Worm (Caenorhabditis elegans) whole organism, L1 larva: ENCODE results near the gene fbxa-13.

Experiments used
- C04F5.9 ChIP-seq: sonication (generic microtip); optimal IDR thresholded peaks from 2 replicates; lab custom pipeline; 2016; ENCODE audit warnings: missing genetic modification characterization, missing compliant biosample characterization
- C34B4.2 ChIP-seq: sonication (generic microtip); optimal IDR thresholded peaks from 2 replicates; lab custom pipeline; 2017; ENCODE audit warnings: mild to moderate bottlenecking, missing genetic modification characterization, missing compliant biosample characterization
- F16B12.6 ChIP-seq: fragments of 150-350 bp; optimal IDR thresholded peaks from 2 replicates; lab custom pipeline; 2014; ENCODE audit warnings: missing biosample characterization, missing genetic modification characterization
- Y116A8C.19 ChIP-seq: sonication (generic microtip); optimal IDR thresholded peaks from 2 replicates; lab custom pipeline; 2016; ENCODE audit warnings: missing compliant biosample characterization, missing genetic modification characterization, borderline replicate concordance
- alr-1 ChIP-seq: fragments of 200-800 bp; sonication (Bioruptor generic); optimal IDR thresholded peaks from 2 replicates; lab custom pipeline; 2018; ENCODE audit warnings: borderline replicate concordance, mild to moderate bottlenecking, missing genetic modification characterization, missing compliant biosample characterization
- ama-1 ChIP-seq: fragments of 150-350 bp; optimal IDR thresholded peaks from 2 replicates; lab custom pipeline; 2014
- ceh-63 ChIP-seq: fragments of 200-800 bp; sonication (Bioruptor generic); optimal IDR thresholded peaks from 2 replicates; lab custom pipeline; 2018; ENCODE audit warnings: mild to moderate bottlenecking, missing genetic modification characterization, missing compliant biosample characterization
- ceh-8 ChIP-seq: fragments of 200-800 bp; sonication (Bioruptor generic); optimal IDR thresholded peaks from 2 replicates; lab custom pipeline; 2018; ENCODE audit warnings: mild to moderate bottlenecking, missing genetic modification characterization, moderate library complexity, missing compliant biosample characterization
- ceh-82 ChIP-seq, 3 experiments: fragments of 150-350 bp in 1 of 3; sonication (generic microtip) in 2 of 3; optimal IDR thresholded peaks; 2 replicates each; lab custom pipeline; 2014 to 2017; ENCODE audit warnings: missing biosample characterization in 3 of 3, missing genetic modification characterization in 3 of 3
- ceh-90 ChIP-seq: sonication (generic microtip); optimal IDR thresholded peaks from 2 replicates; lab custom pipeline; 2016; ENCODE audit warnings: missing genetic modification characterization, missing compliant biosample characterization
- ces-1 ChIP-seq: fragments of 150-350 bp; optimal IDR thresholded peaks from 2 replicates; lab custom pipeline; 2014; ENCODE audit warnings: missing biosample characterization, missing genetic modification reagents, missing genetic modification characterization
- dsc-1 ChIP-seq: sonication (generic microtip); optimal IDR thresholded peaks from 2 replicates; lab custom pipeline; 2016; ENCODE audit warnings: mild to moderate bottlenecking, missing genetic modification characterization, missing compliant biosample characterization
- egl-13 ChIP-seq: sonication (generic microtip); optimal IDR thresholded peaks from 2 replicates; lab custom pipeline; 2016; ENCODE audit warnings: missing genotype, missing genetic modification reagents, missing genetic modification characterization, missing compliant biosample characterization
- egl-27 ChIP-seq, 2 experiments: fragments of 150-350 bp in 1 of 2; sonication (generic microtip); optimal IDR thresholded peaks; 3 replicates each; lab custom pipeline; 2017 to 2018; ENCODE audit warnings: missing biosample characterization in 2 of 2, missing genetic modification characterization in 2 of 2, missing genetic modification reagents in 2 of 2
- elt-3 ChIP-seq, 6 experiments: fragments of 150-350 bp in 1 of 6; sonication (generic microtip); optimal IDR thresholded peaks; 2 replicates each; lab custom pipeline; 2017 to 2018; ENCODE audit warnings: missing biosample characterization in 6 of 6, missing genetic modification characterization in 6 of 6, inconsistent platforms in 1 of 6
- ets-5 ChIP-seq: fragments of 200-800 bp; sonication (Bioruptor generic); IDR thresholded peaks from 2 replicates; pipeline ENCODE4 v1.3.6; 2022; ENCODE audit warnings: missing genetic modification characterization, missing compliant biosample characterization
- fkh-10 ChIP-seq: sonication (generic microtip); optimal IDR thresholded peaks from 2 replicates; lab custom pipeline; 2017; ENCODE audit warnings: missing biosample characterization, missing genetic modification reagents, missing genetic modification characterization
- fkh-4 ChIP-seq: sonication (generic microtip); optimal IDR thresholded peaks from 2 replicates; lab custom pipeline; 2016; ENCODE audit warnings: missing compliant biosample characterization, missing genetic modification characterization, borderline replicate concordance
- fos-1 ChIP-seq: fragments of 150-350 bp; optimal IDR thresholded peaks from 2 replicates; lab custom pipeline; 2014; ENCODE audit warnings: missing biosample characterization, missing genetic modification characterization
- hlh-4 ChIP-seq: sonication (generic microtip); optimal IDR thresholded peaks from 2 replicates; lab custom pipeline; 2016; ENCODE audit warnings: mild to moderate bottlenecking, missing genetic modification characterization, missing compliant biosample characterization
- hpl-2 ChIP-seq: fragments of 150-350 bp; optimal IDR thresholded peaks from 2 replicates; lab custom pipeline; 2014; ENCODE audit warnings: missing biosample characterization, missing genetic modification reagents, missing genetic modification characterization
- irx-1 ChIP-seq: sonication (generic microtip); optimal IDR thresholded peaks from 2 replicates; lab custom pipeline; 2016; ENCODE audit warnings: missing genetic modification characterization, missing compliant biosample characterization
- isw-1 ChIP-seq: fragments of 200-800 bp; sonication (Bioruptor generic); IDR thresholded peaks from 2 replicates; pipeline ENCODE4 v1.3.6; 2022; ENCODE audit warnings: missing genetic modification characterization, missing compliant biosample characterization
- lin-13 ChIP-seq: fragments of 150-350 bp; optimal IDR thresholded peaks from 2 replicates; lab custom pipeline; 2014; ENCODE audit warnings: missing biosample characterization, missing genetic modification reagents, missing genetic modification characterization
- lin-14 ChIP-seq: fragments of 200-800 bp; sonication (Bioruptor generic); optimal IDR thresholded peaks from 2 replicates; lab custom pipeline; 2018; ENCODE audit warnings: mild to moderate bottlenecking, missing genetic modification characterization, moderate library complexity, missing compliant biosample characterization
- lin-15B ChIP-seq: fragments of 150-350 bp; sonication (generic microtip); optimal IDR thresholded peaks from 3 replicates; lab custom pipeline; 2014; ENCODE audit warnings: missing biosample characterization, missing genetic modification characterization
- lin-39 ChIP-seq: fragments of 150-350 bp; optimal IDR thresholded peaks from 2 replicates; lab custom pipeline; 2014; ENCODE audit warnings: missing biosample characterization, missing genetic modification reagents, missing genetic modification characterization
- lir-3 ChIP-seq: sonication (generic microtip); optimal IDR thresholded peaks from 2 replicates; lab custom pipeline; 2016; ENCODE audit warnings: mild to moderate bottlenecking, missing genetic modification characterization, moderate library complexity, missing compliant biosample characterization; ENCODE audit not compliant: poor library complexity
- lsy-2 ChIP-seq, 2 experiments: fragments of 150-350 bp; optimal IDR thresholded peaks; 2 replicates each; lab custom pipeline; 2014; ENCODE audit warnings: missing biosample characterization in 2 of 2, missing genetic modification characterization in 2 of 2
- mab-9 ChIP-seq: fragments of 200-800 bp; sonication (Bioruptor generic); IDR thresholded peaks from 2 replicates; pipeline ENCODE4 v1.3.6; 2022; ENCODE audit warnings: missing genetic modification reagents, missing genetic modification characterization, missing compliant biosample characterization
- mef-2 ChIP-seq: fragments of 150-350 bp; optimal IDR thresholded peaks from 2 replicates; lab custom pipeline; 2014; ENCODE audit warnings: missing biosample characterization, missing genetic modification characterization
- mep-1 ChIP-seq: fragments of 150-350 bp; optimal IDR thresholded peaks from 2 replicates; lab custom pipeline; 2014; ENCODE audit warnings: missing biosample characterization, missing genetic modification characterization
- nhr-11 ChIP-seq: fragments of 150-350 bp; optimal IDR thresholded peaks from 2 replicates; lab custom pipeline; 2014; ENCODE audit warnings: missing biosample characterization, missing genetic modification characterization
- nhr-237 ChIP-seq: fragments of 150-350 bp; optimal IDR thresholded peaks from 2 replicates; lab custom pipeline; 2014; ENCODE audit warnings: missing biosample characterization, missing genetic modification characterization
- nhr-77 ChIP-seq: fragments of 150-350 bp; optimal IDR thresholded peaks from 2 replicates; lab custom pipeline; 2014; ENCODE audit warnings: missing biosample characterization, missing genetic modification characterization
- pag-3 ChIP-seq: sonication (generic microtip); optimal IDR thresholded peaks from 2 replicates; lab custom pipeline; 2017; ENCODE audit warnings: missing genetic modification characterization, mild to moderate bottlenecking, missing compliant biosample characterization, antibody characterized with exemption, borderline replicate concordance; ENCODE audit not compliant: insufficient read depth
- pax-3 ChIP-seq: fragments of 200-800 bp; sonication (Bioruptor generic); optimal IDR thresholded peaks from 2 replicates; lab custom pipeline; 2018; ENCODE audit warnings: mild to moderate bottlenecking, missing genetic modification characterization, moderate library complexity, missing compliant biosample characterization
- rnt-1 ChIP-seq: sonication (generic microtip); optimal IDR thresholded peaks from 2 replicates; lab custom pipeline; 2016; ENCODE audit warnings: mild to moderate bottlenecking, missing genetic modification characterization, moderate library complexity, missing compliant biosample characterization
- snu-23 ChIP-seq: sonication (generic microtip); optimal IDR thresholded peaks from 2 replicates; lab custom pipeline; 2016; ENCODE audit warnings: missing genetic modification characterization, missing compliant biosample characterization
- sox-4 ChIP-seq: sonication (generic microtip); optimal IDR thresholded peaks from 2 replicates; lab custom pipeline; 2016; ENCODE audit warnings: missing genetic modification characterization, missing compliant biosample characterization
- tbx-2 ChIP-seq: sonication (generic microtip); optimal IDR thresholded peaks from 2 replicates; lab custom pipeline; 2016; ENCODE audit warnings: missing genetic modification characterization, missing compliant biosample characterization
- tlp-1 ChIP-seq: fragments of 150-350 bp; optimal IDR thresholded peaks from 2 replicates; lab custom pipeline; 2014; ENCODE audit warnings: missing biosample characterization, missing genetic modification characterization
- unc-130 ChIP-seq: fragments of 150-350 bp; optimal IDR thresholded peaks from 2 replicates; lab custom pipeline; 2017; ENCODE audit warnings: missing biosample characterization, missing genetic modification characterization, inconsistent platforms
- unc-30 ChIP-seq: sonication (generic microtip); optimal IDR thresholded peaks from 2 replicates; lab custom pipeline; 2017; ENCODE audit warnings: missing biosample characterization, missing genetic modification characterization
- unc-62 ChIP-seq: fragments of 150-350 bp; optimal IDR thresholded peaks from 2 replicates; lab custom pipeline; 2014; ENCODE audit warnings: missing biosample characterization, missing genetic modification reagents, missing genetic modification characterization
- vab-15 ChIP-seq: sonication (generic microtip); optimal IDR thresholded peaks from 2 replicates; lab custom pipeline; 2017; ENCODE audit warnings: missing genotype, mild to moderate bottlenecking, missing genetic modification characterization, missing compliant biosample characterization
- ztf-11 ChIP-seq, 2 experiments: sonication (generic microtip); optimal IDR thresholded peaks; 2 replicates each; lab custom pipeline; 2016 to 2017; ENCODE audit warnings: missing genetic modification characterization in 2 of 2, missing biosample characterization in 1 of 2, missing compliant biosample characterization in 1 of 2

Gene fbxa-13

ce11 chrIII:1705799-1706198 is at the start of gene fbxa-13, which contains the start of gene Y22D7AR.2:
TSS of gene fbxa-13 (minus strand) at chrIII:1705899.
TSS of gene Y22D7AR.2 (plus strand) at chrIII:1705946.
- TF ChIP-seq rnt-1 (tag; lab: Kevin White, UChicago), result no peak
- no peak for TF ChIP-seq C04F5.9 (tag; lab: Kevin White, UChicago)
- TF ChIP-seq isw-1 (GFP tag; lab: Robert Waterston, UW), result no peak
- TF ChIP-seq nhr-77, result no peak
- no peak for TF ChIP-seq elt-3 (tag; optimal IDR thresholded peaks at IDR 0.05; lab: Kevin White, UChicago)
- TF ChIP-seq nhr-11 (tag; lab: Kevin White, UChicago), result no peak
- no peak for TF ChIP-seq lin-14 (GFP tag; lab: Kevin White, UChicago)
- TF ChIP-seq unc-130 (tag; lab: Kevin White, UChicago), result no peak
- no peak for TF ChIP-seq ceh-82 (tag; optimal IDR thresholded peaks at IDR 0.05; lab: Kevin White, UChicago)
- no peak for TF ChIP-seq alr-1
- no peak for TF ChIP-seq snu-23 (GFP tag; lab: Kevin White, UChicago)
- no peak for TF ChIP-seq unc-62 (GFP tag; lab: Kevin White, UChicago)
- TF ChIP-seq mab-9, result no peak

- TF ChIP-seq unc-30 (tag; lab: Kevin White, UChicago) (no peak), tlp-1 (tag; lab: Kevin White, UChicago) (no peak), lin-13 (GFP tag; lab: Kevin White, UChicago) (no peak), lin-15B (tag; lab: Kevin White, UChicago) (no peak), pax-3 (tag; lab: Kevin White, UChicago) (no peak), mep-1 (tag; lab: Kevin White, UChicago) (no peak), egl-27 (tag; optimal IDR thresholded peaks at IDR 0.05; lab: Kevin White, UChicago) (no peak), ceh-8 (no peak), unc-62 (GFP tag; lab: Kevin White, UChicago) (no peak), lin-14 (GFP tag; lab: Kevin White, UChicago) (no peak), vab-15 (tag; lab: Kevin White, UChicago) (no peak), fkh-10 (GFP tag; lab: Kevin White, UChicago) (no peak), ceh-63 (GFP tag; lab: Kevin White, UChicago) (no peak), ceh-90 (tag; lab: Kevin White, UChicago) (no peak)
Observed at ce11 chrIII:1754842-1755241, 49.1 kb upstream of the fbxa-13 start, which contains the start of gene Y46E12A.3. TSS of gene Y46E12A.3 (minus strand) at chrIII:1754942.

ce11 chrIII:1745450-1746127 is 39.9 kb upstream of the fbxa-13 start:
- TF ChIP-seq mef-2 (no peak), dsc-1 (tag; lab: Kevin White, UChicago) (no peak), ces-1 (GFP tag; lab: Kevin White, UChicago) (peak; percentile 51), hlh-4 (tag; lab: Kevin White, UChicago) (no peak), ets-5 (GFP tag; lab: Robert Waterston, UW) (no peak), Y116A8C.19 (no peak), sox-4 (tag; lab: Kevin White, UChicago) (no peak), unc-30 (tag; lab: Kevin White, UChicago) (no peak), fkh-10 (GFP tag; lab: Kevin White, UChicago) (peak; percentile 71), fos-1 (tag; lab: Kevin White, UChicago) (no peak), ceh-63 (GFP tag; lab: Kevin White, UChicago) (no peak), ceh-82 (tag; optimal IDR thresholded peaks at IDR 0.05; lab: Kevin White, UChicago) (peak in 1 of 3 experiments; percentile 9), ztf-11 (tag; optimal IDR thresholded peaks at IDR 0.05; lab: Kevin White, UChicago) (no peak), lir-3 (no peak), C34B4.2 (tag; lab: Kevin White, UChicago) (no peak), lsy-2 (tag; optimal IDR thresholded peaks at IDR 0.05; lab: Kevin White, UChicago) (peak in 1 of 2 experiments; percentile 16), lin-39 (tag; lab: Kevin White, UChicago) (no peak), ama-1 (lab: Kevin White, UChicago) (no peak), pag-3 (tag; lab: Kevin White, UChicago) (no peak), egl-27 (tag; optimal IDR thresholded peaks at IDR 0.05; lab: Kevin White, UChicago) (no peak), egl-13 (tag; lab: Kevin White, UChicago) (no peak), ceh-8 (no peak), F16B12.6 (tag; lab: Kevin White, UChicago) (no peak), irx-1 (tag; lab: Kevin White, UChicago) (no peak), tbx-2 (tag; lab: Kevin White, UChicago) (peak; percentile 9), unc-62 (GFP tag; lab: Kevin White, UChicago) (no peak), hpl-2 (GFP tag; lab: Kevin White, UChicago) (no peak), nhr-237 (tag; lab: Kevin White, UChicago) (no peak), mep-1 (tag; lab: Kevin White, UChicago) (no peak), fkh-4 (tag; lab: Kevin White, UChicago) (no peak)
